Fruit fly (Drosophila melanogaster) Kc167 (cell line): ENCODE data around the gene Invadolysin.

ENCODE experiments used
- Myc ChIP-seq: fragments of >200 bp; optimal IDR thresholded peaks from 2 replicates; lab custom pipeline; 2017; ENCODE audit warnings: missing external identifiers
- Sin3A ChIP-seq: fragments of >200 bp; optimal IDR thresholded peaks from 2 replicates; lab custom pipeline; 2018; ENCODE audit warnings: missing external identifiers
- h ChIP-seq: fragments of >200 bp; optimal IDR thresholded peaks from 3 replicates; lab custom pipeline; 2018; ENCODE audit warnings: missing external identifiers
- psq ChIP-seq: fragments of >200 bp; optimal IDR thresholded peaks from 2 replicates; lab custom pipeline; 2017; ENCODE audit warnings: missing external identifiers
- ttk ChIP-seq: sonication (Bioruptor generic); optimal IDR thresholded peaks from 2 replicates; lab custom pipeline; 2017; ENCODE audit warnings: missing external identifiers

DNA sequence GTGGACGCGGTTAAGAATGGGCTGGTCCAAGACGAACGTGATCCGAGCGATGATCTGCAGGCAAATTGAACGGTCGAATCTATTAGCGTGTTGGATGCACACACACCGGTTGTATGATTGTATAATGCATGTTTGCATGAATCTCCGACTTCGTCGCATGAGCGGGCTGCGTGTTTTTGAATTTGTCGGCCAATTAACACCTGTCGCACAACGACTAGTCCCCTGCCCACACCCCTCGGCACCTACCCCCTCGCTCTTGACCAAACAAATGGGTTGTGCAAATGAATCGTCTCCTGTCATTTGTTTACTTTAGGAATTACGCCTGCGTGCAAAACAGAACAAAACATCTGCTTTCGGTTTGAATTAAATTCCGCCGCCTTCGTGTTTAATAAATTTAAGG, 9.5 kb upstream of the Invadolysin start:
- no peak for TF ChIP-seq psq (lab: Kevin White, UChicago)
- no peak for TF ChIP-seq Myc
- no peak for TF ChIP-seq Sin3A
- TF ChIP-seq h = no peak
- no peak for TF ChIP-seq ttk
